Worm (Caenorhabditis elegans) whole organism, early embryonic: ENCODE results near the gene ify-1.

ENCODE experiments used
- B0310.2 ChIP-seq: sonication (generic microtip); optimal IDR thresholded peaks from 2 replicates; lab custom pipeline; 2016; ENCODE audit warnings: mild to moderate bottlenecking, missing genetic modification characterization, missing compliant biosample characterization
- F13C5.2 ChIP-seq: sonication (generic microtip); optimal IDR thresholded peaks from 2 replicates; lab custom pipeline; 2017; ENCODE audit warnings: mild to moderate bottlenecking, missing genetic modification characterization, inconsistent platforms, missing compliant biosample characterization
- aly-1 ChIP-seq: sonication (generic microtip); optimal IDR thresholded peaks from 2 replicates; lab custom pipeline; 2016; ENCODE audit warnings: missing genetic modification characterization, missing compliant biosample characterization
- ama-1 ChIP-seq: fragments of 150-350 bp; optimal IDR thresholded peaks from 2 replicates; lab custom pipeline; 2014
- ceh-13 ChIP-seq: fragments of 200-800 bp; sonication (Bioruptor generic); optimal IDR thresholded peaks from 2 replicates; lab custom pipeline; 2018; ENCODE audit warnings: mild to moderate bottlenecking, missing genetic modification characterization, missing compliant biosample characterization
- ceh-36 ChIP-seq: sonication (generic microtip); optimal IDR thresholded peaks from 2 replicates; lab custom pipeline; 2016; ENCODE audit warnings: missing genetic modification characterization, inconsistent platforms, missing compliant biosample characterization
- ets-7 ChIP-seq: sonication (generic microtip); optimal IDR thresholded peaks from 2 replicates; lab custom pipeline; 2016; ENCODE audit warnings: missing genotype, missing genetic modification characterization, missing compliant biosample characterization
- flt-1 ChIP-seq: fragments of 200-800 bp; sonication (Bioruptor generic); IDR thresholded peaks from 2 replicates; pipeline ENCODE4 v1.3.6; 2022; ENCODE audit warnings: missing genetic modification characterization, missing compliant biosample characterization
- hmbx-1 ChIP-seq: sonication (generic microtip); optimal IDR thresholded peaks from 2 replicates; lab custom pipeline; 2016; ENCODE audit warnings: mild to moderate bottlenecking, missing genetic modification characterization, missing compliant biosample characterization
- hmg-4 ChIP-seq: fragments of 200-800 bp; sonication (Bioruptor generic); optimal IDR thresholded peaks from 2 replicates; lab custom pipeline; 2018; ENCODE audit warnings: mild to moderate bottlenecking, missing genetic modification characterization, missing compliant biosample characterization
- hnd-1 ChIP-seq: sonication (generic microtip); optimal IDR thresholded peaks from 2 replicates; lab custom pipeline; 2016; ENCODE audit warnings: missing genetic modification characterization, missing compliant biosample characterization
- pes-1 ChIP-seq: fragments of 200-800 bp; sonication (Bioruptor generic); IDR thresholded peaks from 2 replicates; pipeline ENCODE4 v1.3.6; 2022; ENCODE audit warnings: missing genetic modification reagents, missing genetic modification characterization, missing compliant biosample characterization
- scrt-1 ChIP-seq: fragments of 200-800 bp; sonication (Bioruptor generic); IDR thresholded peaks from 2 replicates; pipeline ENCODE4 v1.3.6; 2022; ENCODE audit warnings: missing genetic modification characterization, missing compliant biosample characterization
- sea-1 ChIP-seq: fragments of 200-800 bp; sonication (Bioruptor generic); conservative IDR thresholded peaks from 2 replicates; pipeline ENCODE4 v1.3.6; 2022; ENCODE audit warnings: missing genetic modification characterization, missing compliant biosample characterization
- tbx-11 ChIP-seq: fragments of 200-800 bp; sonication (Bioruptor generic); IDR thresholded peaks from 2 replicates; pipeline ENCODE4 v1.3.6; 2022; ENCODE audit warnings: missing genetic modification characterization, missing compliant biosample characterization
- tbx-37 ChIP-seq: fragments of 200-800 bp; sonication (Bioruptor generic); conservative IDR thresholded peaks from 2 replicates; pipeline ENCODE4 v1.3.6; 2022; ENCODE audit warnings: missing genetic modification reagents, missing genetic modification characterization, missing compliant biosample characterization
- tra-4 ChIP-seq: sonication (generic microtip); optimal IDR thresholded peaks from 2 replicates; lab custom pipeline; 2017; ENCODE audit warnings: missing genetic modification characterization, missing compliant biosample characterization

Gene ify-1

DNA sequence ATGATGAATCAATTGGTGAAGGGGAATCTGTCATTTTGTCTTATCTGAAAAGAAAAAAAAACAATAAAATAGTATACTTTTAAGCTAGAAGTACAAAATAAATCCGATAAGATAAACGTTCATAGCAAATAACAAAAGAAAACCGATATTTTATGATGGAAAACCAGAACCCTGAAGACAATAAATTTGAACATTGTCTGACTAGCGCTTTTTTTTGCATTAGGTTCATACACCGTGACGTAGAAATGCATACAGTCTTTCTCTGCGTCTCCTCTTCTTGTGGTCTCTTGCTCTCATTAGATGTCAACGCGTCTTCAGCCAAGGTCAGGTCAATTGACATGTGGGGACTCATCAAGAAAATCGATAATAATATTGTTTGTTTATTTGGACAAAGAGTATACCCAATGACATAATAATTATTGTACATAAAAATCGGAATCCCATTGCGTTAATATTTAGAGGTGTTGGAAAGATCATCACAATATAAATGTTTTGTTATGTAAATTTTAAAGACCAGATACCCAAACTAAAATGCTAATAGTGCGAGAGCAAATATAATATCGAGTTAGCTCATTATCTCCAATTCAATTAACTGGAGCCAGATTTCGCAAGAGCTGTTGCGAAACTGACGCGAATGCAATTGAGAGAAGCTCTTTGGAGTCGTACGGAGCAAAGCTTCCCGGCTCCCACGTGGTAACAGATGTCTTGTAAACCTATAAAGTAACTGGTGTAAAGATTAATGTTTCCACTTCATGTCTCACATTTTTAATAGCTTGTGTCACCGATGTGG, 26.3 kb upstream of the ify-1 start, which contains the start of gene dsh-2:
dsh-2 (minus strand) TSS at position 51 of the 790 bp plus-strand sequence.
- TF ChIP-seq ets-7 (tag; lab: Kevin White, UChicago): no peak
- no peak for TF ChIP-seq sea-1 (GFP tag; lab: Robert Waterston, UW)
- TF ChIP-seq aly-1 (tag; lab: Kevin White, UChicago): no peak
- no peak for TF ChIP-seq B0310.2 (tag; lab: Kevin White, UChicago)
- no peak for TF ChIP-seq hmg-4 (GFP tag; lab: Kevin White, UChicago)
- TF ChIP-seq flt-1 (GFP tag; lab: Robert Waterston, UW): no peak
- no peak for TF ChIP-seq ceh-36 (tag; lab: Kevin White, UChicago)
- no peak for TF ChIP-seq tbx-37 (GFP tag; lab: Robert Waterston, UW)
- no peak for TF ChIP-seq ceh-13 (GFP tag; lab: Kevin White, UChicago)
- TF ChIP-seq tra-4 (tag; lab: Kevin White, UChicago): no peak
- no peak for TF ChIP-seq hnd-1 (tag; lab: Kevin White, UChicago)
- no peak for TF ChIP-seq scrt-1 (GFP tag; lab: Robert Waterston, UW)
- no peak for TF ChIP-seq hmbx-1 (tag; lab: Kevin White, UChicago)
- TF ChIP-seq ama-1 (lab: Kevin White, UChicago): no peak
- no peak for TF ChIP-seq F13C5.2 (tag; lab: Kevin White, UChicago)

DNA sequence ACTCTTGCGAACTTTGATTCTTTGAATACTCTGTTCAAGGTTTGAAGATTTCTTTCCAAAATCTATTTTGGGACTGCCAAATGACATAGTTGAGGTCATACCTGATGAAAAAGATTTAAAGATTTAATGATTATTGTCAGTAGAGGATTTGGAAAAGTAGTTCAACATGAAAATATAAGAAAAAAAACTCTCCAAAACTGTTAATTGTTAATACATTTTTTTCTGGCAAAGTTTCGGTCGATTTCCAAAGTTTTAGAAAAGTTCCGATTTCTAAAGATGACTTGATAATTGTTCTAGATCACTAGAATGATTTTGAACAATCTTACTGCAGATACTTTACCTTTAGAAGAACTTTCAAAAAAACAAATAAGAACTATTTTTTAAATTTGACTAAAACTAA, 16.3 kb upstream of the ify-1 start, which contains the start of gene C27A2.7:
C27A2.7 (minus strand) TSS at position 101 of the 400 bp plus-strand sequence.
- TF ChIP-seq ama-1 (lab: Kevin White, UChicago) (no peak), B0310.2 (tag; lab: Kevin White, UChicago) (no peak), F13C5.2 (tag; lab: Kevin White, UChicago) (no peak), ceh-13 (GFP tag; lab: Kevin White, UChicago) (no peak), tra-4 (tag; lab: Kevin White, UChicago) (no peak), flt-1 (GFP tag; lab: Robert Waterston, UW) (no peak), hmbx-1 (tag; lab: Kevin White, UChicago) (no peak), hnd-1 (tag; lab: Kevin White, UChicago) (no peak), sea-1 (GFP tag; lab: Robert Waterston, UW) (no peak), ceh-36 (tag; lab: Kevin White, UChicago) (no peak), pes-1 (GFP tag; lab: Robert Waterston, UW) (no peak), aly-1 (tag; lab: Kevin White, UChicago) (no peak), tbx-11 (GFP tag; lab: Robert Waterston, UW) (no peak), tbx-37 (GFP tag; lab: Robert Waterston, UW) (no peak), ets-7 (tag; lab: Kevin White, UChicago) (no peak), hmg-4 (GFP tag; lab: Kevin White, UChicago) (no peak), scrt-1 (GFP tag; lab: Robert Waterston, UW) (no peak)

DNA sequence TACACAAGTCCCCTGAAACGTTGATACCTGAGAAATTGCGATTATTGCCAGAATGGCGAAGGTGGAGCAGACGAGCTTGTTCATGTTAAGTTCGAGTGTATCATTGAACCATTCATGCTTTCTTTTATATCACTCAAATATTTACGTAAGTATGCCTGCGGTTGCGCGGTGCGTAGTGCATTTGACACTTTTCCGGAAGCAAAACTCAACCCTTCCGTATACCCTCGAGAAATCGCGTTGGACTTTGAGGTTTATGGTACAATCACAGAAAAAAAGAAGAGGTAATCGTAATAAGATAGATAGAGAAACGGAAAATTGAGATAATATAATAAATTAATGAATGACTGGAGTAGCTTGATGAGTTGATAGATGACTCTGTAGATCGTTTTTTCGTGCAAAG, 14.5 kb upstream of the ify-1 start, which contains the start of gene idpb-2:
idpb-2 (minus strand) TSS at position 101 of the 400 bp plus-strand sequence.
- TF ChIP-seq flt-1 (GFP tag; lab: Robert Waterston, UW): no peak
- TF ChIP-seq hmbx-1 (tag; lab: Kevin White, UChicago): no peak
- no peak for TF ChIP-seq F13C5.2 (tag; lab: Kevin White, UChicago)
- no peak for TF ChIP-seq tbx-37 (GFP tag; lab: Robert Waterston, UW)
- no peak for TF ChIP-seq tbx-11 (GFP tag; lab: Robert Waterston, UW)

DNA sequence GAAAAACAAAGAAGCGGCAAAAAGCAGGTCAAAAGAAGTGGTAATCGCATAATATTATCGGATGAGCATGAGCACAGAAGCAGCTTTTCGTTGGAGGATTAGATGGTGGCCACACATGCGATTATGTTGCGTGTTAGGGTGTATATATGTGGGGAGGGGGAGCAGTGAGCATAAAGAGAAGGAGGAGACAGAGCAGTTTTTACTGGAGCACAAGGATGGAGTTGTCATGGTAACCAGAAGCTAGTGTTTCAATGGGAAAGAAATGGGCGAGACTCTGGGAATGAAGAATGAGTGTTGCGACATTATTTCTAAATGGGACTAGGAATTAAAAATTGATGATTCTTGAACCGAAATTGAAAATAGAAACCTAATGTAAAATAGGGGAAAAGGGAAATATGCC, 12.9 kb upstream of the ify-1 start, which contains the start of gene C27A2.8:
C27A2.8 (minus strand) TSS at position 117 of the 400 bp plus-strand sequence.
- peak; percentile 10 for TF ChIP-seq aly-1 (tag; lab: Kevin White, UChicago)
- TF ChIP-seq F13C5.2 (tag; lab: Kevin White, UChicago): no peak

DNA sequence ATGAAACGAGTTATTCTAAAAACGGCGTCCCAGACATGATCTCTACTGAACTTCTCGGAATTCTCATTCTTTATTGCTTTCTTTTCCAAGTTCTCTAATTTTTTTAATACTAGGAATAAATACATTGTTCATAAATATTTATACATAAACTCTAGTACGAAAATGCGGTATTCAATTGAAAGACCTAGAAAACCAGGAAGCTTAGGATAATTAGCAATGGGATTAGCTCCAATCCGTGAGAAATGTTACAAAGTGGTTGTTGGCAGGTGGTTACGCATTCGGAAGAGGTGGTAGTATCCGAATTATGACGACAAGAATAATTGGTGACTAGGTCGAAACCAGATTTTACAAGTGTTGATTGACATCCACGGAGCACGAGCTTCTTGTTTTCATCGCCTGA, 12.0 kb upstream of the ify-1 start:
- TF ChIP-seq tra-4 (tag; lab: Kevin White, UChicago) (no peak), flt-1 (GFP tag; lab: Robert Waterston, UW) (no peak), ceh-36 (tag; lab: Kevin White, UChicago) (no peak), ceh-13 (GFP tag; lab: Kevin White, UChicago) (no peak), tbx-11 (GFP tag; lab: Robert Waterston, UW) (no peak), sea-1 (GFP tag; lab: Robert Waterston, UW) (no peak), aly-1 (tag; lab: Kevin White, UChicago) (no peak), hnd-1 (tag; lab: Kevin White, UChicago) (no peak), scrt-1 (GFP tag; lab: Robert Waterston, UW) (no peak), pes-1 (GFP tag; lab: Robert Waterston, UW) (no peak), B0310.2 (tag; lab: Kevin White, UChicago) (no peak), ama-1 (lab: Kevin White, UChicago) (no peak), hmg-4 (GFP tag; lab: Kevin White, UChicago) (no peak)

DNA sequence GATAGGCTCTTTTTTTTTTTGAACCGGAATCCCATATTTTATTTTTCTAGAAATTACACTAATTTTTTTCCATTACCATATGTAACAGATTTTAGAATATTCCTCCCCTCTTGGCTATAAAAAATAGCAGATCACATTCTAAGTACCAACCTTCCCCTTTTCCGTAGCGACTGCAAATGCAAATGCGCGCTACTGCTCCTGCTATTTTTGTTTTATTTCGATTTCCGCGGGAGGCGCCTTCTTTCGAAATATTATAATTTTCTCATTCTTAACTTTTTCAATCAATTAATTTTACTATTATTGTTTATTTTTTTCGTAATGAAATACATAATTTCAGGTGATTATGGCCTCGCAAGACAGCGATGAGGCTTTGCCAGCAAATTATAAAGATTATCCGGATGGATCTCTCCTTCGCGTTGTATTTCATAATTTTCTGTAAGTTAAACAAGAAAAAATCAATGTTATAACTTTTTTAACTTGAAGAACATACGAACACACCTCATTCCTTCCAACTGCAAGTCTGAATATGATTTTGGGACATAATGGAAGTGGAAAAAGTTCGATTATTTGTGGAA, 6.9 kb upstream of the ify-1 start, which contains the start of gene smc-5:
smc-5 (plus strand) TSS at position 332 of the 575 bp plus-strand sequence.
- peak; percentile 43 for TF ChIP-seq F13C5.2 (tag; lab: Kevin White, UChicago)
- TF ChIP-seq scrt-1 (GFP tag; lab: Robert Waterston, UW): no peak
- no peak for TF ChIP-seq ceh-13 (GFP tag; lab: Kevin White, UChicago)
- TF ChIP-seq pes-1 (GFP tag; lab: Robert Waterston, UW): peak; percentile 46; the same call in 1 of the 2 replicates
- TF ChIP-seq ceh-36 (tag; lab: Kevin White, UChicago): no peak
